Worm (Caenorhabditis elegans) whole organism, L1 larva: Measurements from ENCODE around the gene iglr-2.

Experiments
- C04F5.9 ChIP-seq: sonication (generic microtip); optimal IDR thresholded peaks from 2 replicates; lab custom pipeline; 2016; ENCODE audit warnings: missing genetic modification characterization, missing compliant biosample characterization
- C34B4.2 ChIP-seq: sonication (generic microtip); optimal IDR thresholded peaks from 2 replicates; lab custom pipeline; 2017; ENCODE audit warnings: mild to moderate bottlenecking, missing genetic modification characterization, missing compliant biosample characterization
- F16B12.6 ChIP-seq: fragments of 150-350 bp; optimal IDR thresholded peaks from 2 replicates; lab custom pipeline; 2014; ENCODE audit warnings: missing biosample characterization, missing genetic modification characterization
- Y116A8C.19 ChIP-seq: sonication (generic microtip); optimal IDR thresholded peaks from 2 replicates; lab custom pipeline; 2016; ENCODE audit warnings: missing compliant biosample characterization, missing genetic modification characterization, borderline replicate concordance
- ama-1 ChIP-seq: fragments of 150-350 bp; optimal IDR thresholded peaks from 2 replicates; lab custom pipeline; 2014
- ceh-63 ChIP-seq: fragments of 200-800 bp; sonication (Bioruptor generic); optimal IDR thresholded peaks from 2 replicates; lab custom pipeline; 2018; ENCODE audit warnings: mild to moderate bottlenecking, missing genetic modification characterization, missing compliant biosample characterization
- ceh-88 ChIP-seq: fragments of 200-800 bp; sonication (Bioruptor generic); IDR thresholded peaks from 2 replicates; pipeline ENCODE4 v1.3.6; 2022; ENCODE audit warnings: missing genetic modification characterization, missing compliant biosample characterization
- ceh-90 ChIP-seq: sonication (generic microtip); optimal IDR thresholded peaks from 2 replicates; lab custom pipeline; 2016; ENCODE audit warnings: missing genetic modification characterization, missing compliant biosample characterization
- dpl-1 ChIP-seq, 3 experiments: fragments of 150-350 bp in 2 of 3; sonication (generic microtip) in 1 of 3; optimal IDR thresholded peaks; 2 replicates each; lab custom pipeline; 2014 to 2017; ENCODE audit warnings: missing biosample characterization in 3 of 3, missing genetic modification characterization in 3 of 3, missing genetic modification reagents in 3 of 3
- dsc-1 ChIP-seq: sonication (generic microtip); optimal IDR thresholded peaks from 2 replicates; lab custom pipeline; 2016; ENCODE audit warnings: mild to moderate bottlenecking, missing genetic modification characterization, missing compliant biosample characterization
- efl-1 ChIP-seq, 4 experiments: fragments of 150-350 bp; optimal IDR thresholded peaks in 3 of 4; peaks in 1 of 4; 1 replicate in 1 of 4; 2 replicates in 3 of 4; lab custom pipeline; 2014; ENCODE audit warnings: missing biosample characterization in 2 of 4, missing genetic modification characterization in 2 of 4, missing genetic modification reagents in 2 of 4
- elt-3 ChIP-seq, 6 experiments: fragments of 150-350 bp in 1 of 6; sonication (generic microtip); optimal IDR thresholded peaks; 2 replicates each; lab custom pipeline; 2017 to 2018; ENCODE audit warnings: missing biosample characterization in 6 of 6, missing genetic modification characterization in 6 of 6, inconsistent platforms in 1 of 6
- fkh-4 ChIP-seq: sonication (generic microtip); optimal IDR thresholded peaks from 2 replicates; lab custom pipeline; 2016; ENCODE audit warnings: missing compliant biosample characterization, missing genetic modification characterization, borderline replicate concordance
- grh-1 ChIP-seq: fragments of 200-800 bp; sonication (Bioruptor generic); IDR thresholded peaks from 2 replicates; pipeline ENCODE4 v1.3.6; 2022; ENCODE audit warnings: missing genetic modification reagents, missing genetic modification characterization, missing compliant biosample characterization
- hlh-17 ChIP-seq: fragments of 200-800 bp; sonication (Bioruptor generic); optimal IDR thresholded peaks from 2 replicates; lab custom pipeline; 2018; ENCODE audit warnings: missing genetic modification characterization, mild to moderate bottlenecking, missing compliant biosample characterization, moderate library complexity, borderline replicate concordance
- hlh-4 ChIP-seq: sonication (generic microtip); optimal IDR thresholded peaks from 2 replicates; lab custom pipeline; 2016; ENCODE audit warnings: mild to moderate bottlenecking, missing genetic modification characterization, missing compliant biosample characterization
- hpl-2 ChIP-seq: fragments of 150-350 bp; optimal IDR thresholded peaks from 2 replicates; lab custom pipeline; 2014; ENCODE audit warnings: missing biosample characterization, missing genetic modification reagents, missing genetic modification characterization
- isw-1 ChIP-seq: fragments of 200-800 bp; sonication (Bioruptor generic); IDR thresholded peaks from 2 replicates; pipeline ENCODE4 v1.3.6; 2022; ENCODE audit warnings: missing genetic modification characterization, missing compliant biosample characterization
- jun-1 ChIP-seq: fragments of 150-350 bp; optimal IDR thresholded peaks from 2 replicates; lab custom pipeline; 2014; ENCODE audit warnings: missing biosample characterization, missing genetic modification reagents, missing genetic modification characterization
- lin-13 ChIP-seq: fragments of 150-350 bp; optimal IDR thresholded peaks from 2 replicates; lab custom pipeline; 2014; ENCODE audit warnings: missing biosample characterization, missing genetic modification reagents, missing genetic modification characterization
- lin-14 ChIP-seq: fragments of 200-800 bp; sonication (Bioruptor generic); optimal IDR thresholded peaks from 2 replicates; lab custom pipeline; 2018; ENCODE audit warnings: mild to moderate bottlenecking, missing genetic modification characterization, moderate library complexity, missing compliant biosample characterization
- lin-39 ChIP-seq: fragments of 150-350 bp; optimal IDR thresholded peaks from 2 replicates; lab custom pipeline; 2014; ENCODE audit warnings: missing biosample characterization, missing genetic modification reagents, missing genetic modification characterization
- lir-3 ChIP-seq: sonication (generic microtip); optimal IDR thresholded peaks from 2 replicates; lab custom pipeline; 2016; ENCODE audit warnings: mild to moderate bottlenecking, missing genetic modification characterization, moderate library complexity, missing compliant biosample characterization; ENCODE audit not compliant: poor library complexity
- lsy-2 ChIP-seq, 2 experiments: fragments of 150-350 bp; optimal IDR thresholded peaks; 2 replicates each; lab custom pipeline; 2014; ENCODE audit warnings: missing biosample characterization in 2 of 2, missing genetic modification characterization in 2 of 2
- mab-9 ChIP-seq: fragments of 200-800 bp; sonication (Bioruptor generic); IDR thresholded peaks from 2 replicates; pipeline ENCODE4 v1.3.6; 2022; ENCODE audit warnings: missing genetic modification reagents, missing genetic modification characterization, missing compliant biosample characterization
- mdl-1 ChIP-seq, 2 experiments: fragments of 150-350 bp; optimal IDR thresholded peaks; 2 replicates each; lab custom pipeline; 2014 to 2017; ENCODE audit warnings: missing biosample characterization in 2 of 2, missing genetic modification characterization in 2 of 2, inconsistent platforms in 1 of 2
- nhr-11 ChIP-seq: fragments of 150-350 bp; optimal IDR thresholded peaks from 2 replicates; lab custom pipeline; 2014; ENCODE audit warnings: missing biosample characterization, missing genetic modification characterization
- nhr-237 ChIP-seq: fragments of 150-350 bp; optimal IDR thresholded peaks from 2 replicates; lab custom pipeline; 2014; ENCODE audit warnings: missing biosample characterization, missing genetic modification characterization
- nhr-47 ChIP-seq: sonication (generic microtip); optimal IDR thresholded peaks from 2 replicates; lab custom pipeline; 2016; ENCODE audit warnings: mild to moderate bottlenecking, missing genetic modification characterization, moderate library complexity, missing compliant biosample characterization
- nhr-84 ChIP-seq: sonication (generic microtip); optimal IDR thresholded peaks from 2 replicates; lab custom pipeline; 2017; ENCODE audit warnings: missing biosample characterization, missing genetic modification characterization
- nhr-90 ChIP-seq: sonication (generic microtip); optimal IDR thresholded peaks from 2 replicates; lab custom pipeline; 2016; ENCODE audit warnings: mild to moderate bottlenecking, missing genetic modification characterization, missing compliant biosample characterization; ENCODE audit not compliant: poor library complexity
- pag-3 ChIP-seq: sonication (generic microtip); optimal IDR thresholded peaks from 2 replicates; lab custom pipeline; 2017; ENCODE audit warnings: missing genetic modification characterization, mild to moderate bottlenecking, missing compliant biosample characterization, antibody characterized with exemption, borderline replicate concordance; ENCODE audit not compliant: insufficient read depth
- pax-3 ChIP-seq: fragments of 200-800 bp; sonication (Bioruptor generic); optimal IDR thresholded peaks from 2 replicates; lab custom pipeline; 2018; ENCODE audit warnings: mild to moderate bottlenecking, missing genetic modification characterization, moderate library complexity, missing compliant biosample characterization
- pqm-1 ChIP-seq: sonication (generic microtip); optimal IDR thresholded peaks from 3 replicates; lab custom pipeline; 2017; ENCODE audit warnings: missing biosample characterization, missing genetic modification characterization
- rnt-1 ChIP-seq: sonication (generic microtip); optimal IDR thresholded peaks from 2 replicates; lab custom pipeline; 2016; ENCODE audit warnings: mild to moderate bottlenecking, missing genetic modification characterization, moderate library complexity, missing compliant biosample characterization
- skn-1 ChIP-seq: fragments of 150-350 bp; optimal IDR thresholded peaks from 2 replicates; lab custom pipeline; 2014; ENCODE audit warnings: missing biosample characterization, missing genetic modification characterization
- snu-23 ChIP-seq: sonication (generic microtip); optimal IDR thresholded peaks from 2 replicates; lab custom pipeline; 2016; ENCODE audit warnings: missing genetic modification characterization, missing compliant biosample characterization
- sox-4 ChIP-seq: sonication (generic microtip); optimal IDR thresholded peaks from 2 replicates; lab custom pipeline; 2016; ENCODE audit warnings: missing genetic modification characterization, missing compliant biosample characterization
- sptf-1 ChIP-seq: fragments of 150-350 bp; optimal IDR thresholded peaks from 2 replicates; lab custom pipeline; 2014; ENCODE audit warnings: missing biosample characterization, missing genetic modification characterization
- sup-37 ChIP-seq: fragments of 200-800 bp; sonication (Bioruptor generic); optimal IDR thresholded peaks from 2 replicates; lab custom pipeline; 2018; ENCODE audit warnings: mild to moderate bottlenecking, missing genetic modification characterization, missing compliant biosample characterization
- swsn-7 ChIP-seq: sonication (generic microtip); optimal IDR thresholded peaks from 2 replicates; lab custom pipeline; 2016; ENCODE audit warnings: missing genetic modification characterization, missing compliant biosample characterization
- tbx-2 ChIP-seq: sonication (generic microtip); optimal IDR thresholded peaks from 2 replicates; lab custom pipeline; 2016; ENCODE audit warnings: missing genetic modification characterization, missing compliant biosample characterization
- tlp-1 ChIP-seq: fragments of 150-350 bp; optimal IDR thresholded peaks from 2 replicates; lab custom pipeline; 2014; ENCODE audit warnings: missing biosample characterization, missing genetic modification characterization
- unc-130 ChIP-seq: fragments of 150-350 bp; optimal IDR thresholded peaks from 2 replicates; lab custom pipeline; 2017; ENCODE audit warnings: missing biosample characterization, missing genetic modification characterization, inconsistent platforms
- unc-62 ChIP-seq: fragments of 150-350 bp; optimal IDR thresholded peaks from 2 replicates; lab custom pipeline; 2014; ENCODE audit warnings: missing biosample characterization, missing genetic modification reagents, missing genetic modification characterization
- unc-86 ChIP-seq: sonication (generic microtip); optimal IDR thresholded peaks from 2 replicates; lab custom pipeline; 2016; ENCODE audit warnings: missing genetic modification characterization, missing compliant biosample characterization
- xbp-1 ChIP-seq: sonication (generic microtip); optimal IDR thresholded peaks from 2 replicates; lab custom pipeline; 2016; ENCODE audit warnings: missing genetic modification characterization, missing compliant biosample characterization
- zag-1 ChIP-seq: fragments of 150-350 bp; optimal IDR thresholded peaks from 2 replicates; lab custom pipeline; 2014; ENCODE audit warnings: missing biosample characterization, missing genetic modification characterization
- zip-4 ChIP-seq: fragments of 200-800 bp; sonication (Bioruptor generic); optimal IDR thresholded peaks from 2 replicates; lab custom pipeline; 2018; ENCODE audit warnings: mild to moderate bottlenecking, missing genetic modification characterization, moderate library complexity, missing compliant biosample characterization
- ztf-4 ChIP-seq: fragments of 150-350 bp; optimal IDR thresholded peaks from 2 replicates; lab custom pipeline; 2014; ENCODE audit warnings: missing biosample characterization, missing genetic modification characterization

The iglr-2 gene

DNA sequence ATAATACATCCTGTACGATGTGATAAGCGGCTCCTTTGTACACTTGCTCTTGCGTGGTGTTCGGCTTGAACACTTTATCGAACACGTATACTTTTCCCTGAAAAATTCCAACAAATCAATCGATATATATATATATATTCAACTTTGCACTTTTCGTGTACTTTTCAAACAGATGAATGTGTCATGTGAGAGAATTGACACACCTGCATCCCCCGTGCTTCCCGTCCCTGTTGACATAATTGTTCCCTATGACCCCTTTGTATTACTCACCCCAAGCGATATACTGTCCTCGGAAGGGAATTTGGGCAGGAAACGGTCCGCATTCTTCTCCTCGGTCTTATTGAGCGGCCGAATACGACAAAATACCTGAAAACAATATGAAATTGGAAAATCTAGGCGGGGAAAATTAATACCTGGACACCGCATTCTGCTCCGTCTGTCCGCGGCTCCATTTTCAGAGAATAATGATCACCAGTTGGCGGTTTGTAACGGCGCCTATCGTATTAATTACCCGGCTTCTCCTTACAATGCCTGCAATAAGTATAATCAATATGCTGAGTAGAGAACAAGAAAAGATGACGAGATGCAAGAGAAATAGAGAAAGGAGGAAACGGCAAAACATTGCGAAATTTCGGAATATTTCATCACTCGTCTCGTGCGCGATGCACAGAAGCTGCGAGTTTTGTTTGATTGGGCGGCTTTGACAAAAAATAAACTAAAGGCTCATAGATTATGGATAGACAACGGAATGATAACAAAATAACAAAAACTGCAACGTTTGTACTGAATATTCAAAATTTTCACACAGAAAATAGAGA, 23.7 kb upstream of the iglr-2 start, which contains the start of gene unc-116:
Gene unc-116 (minus strand): TSS at position 531 of the 818 bp plus-strand sequence.
- TF ChIP-seq fkh-4 = no peak
- peak in 2 of 3 experiments; percentile 18 to 31 for TF ChIP-seq dpl-1 (GFP tag; optimal IDR thresholded peaks at IDR 0.05; lab: Kevin White, UChicago)
- TF ChIP-seq snu-23 (GFP tag; lab: Kevin White, UChicago) = peak; percentile 5
- peak; percentile 54 for TF ChIP-seq ztf-4 (tag; lab: Kevin White, UChicago)
- TF ChIP-seq xbp-1 (tag; lab: Kevin White, UChicago) = no peak
- no peak for TF ChIP-seq ceh-63 (GFP tag; lab: Kevin White, UChicago)
- TF ChIP-seq lsy-2 (tag; optimal IDR thresholded peaks at IDR 0.05; lab: Kevin White, UChicago) = peak; percentile 60 to 70
- peak; percentile 27 for TF ChIP-seq jun-1 (tag; lab: Kevin White, UChicago)
- no peak for TF ChIP-seq zag-1
- TF ChIP-seq swsn-7 (tag; lab: Kevin White, UChicago) = peak; percentile 2
- no peak for TF ChIP-seq pag-3 (tag; lab: Kevin White, UChicago)
- TF ChIP-seq Y116A8C.19 = no peak
- no peak for TF ChIP-seq hlh-4 (tag; lab: Kevin White, UChicago)
- TF ChIP-seq nhr-11 (tag; lab: Kevin White, UChicago) = no peak
- TF ChIP-seq zip-4 = peak; percentile 92
- TF ChIP-seq pqm-1 (tag; lab: Kevin White, UChicago) = no peak
- TF ChIP-seq pax-3 (tag; lab: Kevin White, UChicago) = no peak
- TF ChIP-seq lin-14 (GFP tag; lab: Kevin White, UChicago) = peak; percentile 75
- TF ChIP-seq ceh-90 (tag; lab: Kevin White, UChicago) = no peak
- TF ChIP-seq elt-3 (tag; optimal IDR thresholded peaks at IDR 0.05; lab: Kevin White, UChicago) = peak in 1 of 6 experiments; percentile 13
- TF ChIP-seq dsc-1 (tag; lab: Kevin White, UChicago) = no peak
- no peak for TF ChIP-seq ceh-88 (GFP tag; lab: Robert Waterston, UW)
- peak; percentile 22 for TF ChIP-seq lir-3
- no peak for TF ChIP-seq hlh-17 (GFP tag; lab: Kevin White, UChicago)
- peak; percentile 11 for TF ChIP-seq nhr-237 (tag; lab: Kevin White, UChicago)
- TF ChIP-seq isw-1 (GFP tag; lab: Robert Waterston, UW) = peak; percentile 43; the same call in 1 of the 2 replicates
- TF ChIP-seq unc-130 (tag; lab: Kevin White, UChicago) = peak; percentile 2
- peak in 1 of 2 experiments; percentile 74 for TF ChIP-seq mdl-1 (tag; optimal IDR thresholded peaks at IDR 0.05; lab: Kevin White, UChicago)
- peak; percentile 49 for TF ChIP-seq hpl-2 (GFP tag; lab: Kevin White, UChicago)
- no peak for TF ChIP-seq nhr-84 (tag; lab: Kevin White, UChicago)
- no peak for TF ChIP-seq sptf-1 (tag; lab: Kevin White, UChicago)
- TF ChIP-seq efl-1 (optimal IDR thresholded peaks at IDR 0.05; lab: Kevin White, UChicago) = peak; percentile 31 to 74
- peak; percentile 54 to 94 for TF ChIP-seq efl-1 (GFP tag; optimal IDR thresholded peaks at IDR 0.05 in 1 of 2; lab: Kevin White, UChicago)
- no peak for TF ChIP-seq C34B4.2 (tag; lab: Kevin White, UChicago)
- no peak for TF ChIP-seq grh-1 (GFP tag; lab: Robert Waterston, UW)
- TF ChIP-seq ama-1 (lab: Kevin White, UChicago) = no peak
- TF ChIP-seq tbx-2 (tag; lab: Kevin White, UChicago) = no peak
- no peak for TF ChIP-seq nhr-90
- no peak for TF ChIP-seq tlp-1 (tag; lab: Kevin White, UChicago)
- no peak for TF ChIP-seq C04F5.9 (tag; lab: Kevin White, UChicago)
- no peak for TF ChIP-seq sup-37 (GFP tag; lab: Kevin White, UChicago)
- no peak for TF ChIP-seq sox-4 (tag; lab: Kevin White, UChicago)
- peak; percentile 7 for TF ChIP-seq lin-13
- peak; percentile 94 for TF ChIP-seq skn-1 (tag; lab: Kevin White, UChicago)
- TF ChIP-seq lin-39 = no peak
- TF ChIP-seq nhr-47 = peak; percentile 47
- no peak for TF ChIP-seq mab-9 (GFP tag; lab: Robert Waterston, UW)
- no peak for TF ChIP-seq unc-86 (tag; lab: Kevin White, UChicago)
- no peak for TF ChIP-seq rnt-1 (tag; lab: Kevin White, UChicago)
- no peak for TF ChIP-seq unc-62 (GFP tag; lab: Kevin White, UChicago)
- TF ChIP-seq F16B12.6 (tag; lab: Kevin White, UChicago) = peak; percentile 43
